Fruit fly (Drosophila melanogaster) whole organism: Measurements from ENCODE around the gene Pfdn4.

ENCODE experiments used
- Dll ChIP-seq: fragments of >200 bp; optimal IDR thresholded peaks from 2 replicates; lab custom pipeline; 2017
- usp ChIP-seq: fragments of >200 bp; optimal IDR thresholded peaks from 2 replicates; lab custom pipeline; 2017; ENCODE audit warnings: missing biosample characterization, missing genetic modification characterization, mixed read lengths

dm6 chr3L:5356050-5356967 lies 11.5 kb downstream of the Pfdn4 start:
- no peak for TF ChIP-seq Dll
- TF ChIP-seq usp, result no peak
